Fruit fly (Drosophila melanogaster): ENCODE results near the gene AP-1-2beta.

Gene AP-1-2beta

DNA sequence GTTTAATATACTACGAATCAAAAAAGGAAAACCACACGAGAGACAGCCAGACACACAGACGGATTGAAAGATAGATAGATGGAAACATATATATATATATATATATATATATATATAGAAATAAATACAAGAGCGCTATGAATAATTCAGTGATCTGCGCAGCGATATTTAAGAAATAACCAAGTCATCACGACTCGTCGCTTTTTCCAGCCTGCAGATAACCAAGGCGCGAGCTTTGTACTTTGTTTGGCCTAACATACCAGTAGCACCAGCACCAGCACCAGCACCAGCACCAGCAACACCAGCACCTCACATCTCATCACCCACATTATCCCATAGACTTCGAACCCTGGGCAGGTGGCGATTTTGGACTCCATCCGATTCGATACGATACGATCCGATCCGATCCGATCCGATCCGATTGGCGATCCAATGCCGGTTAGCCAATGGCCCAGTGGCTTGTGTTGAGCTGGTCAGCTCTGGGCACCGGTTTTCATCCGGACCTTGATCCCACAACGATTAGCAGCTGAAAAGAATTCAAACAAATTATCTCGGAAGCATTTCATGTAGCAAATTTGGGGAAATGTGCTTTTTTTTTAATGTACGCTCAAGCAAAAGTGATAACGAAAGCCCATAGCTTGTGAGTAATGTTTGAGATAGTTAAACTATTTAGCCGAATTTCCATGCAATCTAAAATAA is 24.1 kb downstream of the AP-1-2beta start:
- TF ChIP-seq CG17801 (GFP tag; optimal IDR thresholded peaks at IDR 0.05; ENCODE audit: partially characterized antibody), result no peak

DNA sequence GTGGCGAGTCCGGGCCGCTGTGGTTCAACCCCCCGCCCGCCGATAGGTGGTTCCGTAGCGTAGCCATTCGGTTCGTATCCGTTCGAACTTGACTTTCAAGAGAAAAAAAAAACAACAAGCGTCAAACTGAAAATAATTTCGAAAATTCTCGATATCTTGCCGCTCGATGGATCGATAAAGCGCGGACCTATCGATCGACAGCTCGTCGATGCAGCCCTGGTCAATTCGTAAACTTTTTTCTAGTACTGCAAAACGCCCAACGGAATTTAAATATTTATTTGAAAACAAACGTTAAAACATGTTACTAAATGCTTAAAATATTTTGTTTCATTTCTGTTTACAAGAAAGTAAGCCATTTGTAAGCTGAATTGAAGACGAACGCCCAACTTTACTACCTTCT is 31.4 kb downstream of the AP-1-2beta start:
- no peak for TF ChIP-seq CG17801 (GFP tag; optimal IDR thresholded peaks at IDR 0.05; ENCODE audit: partially characterized antibody)

DNA sequence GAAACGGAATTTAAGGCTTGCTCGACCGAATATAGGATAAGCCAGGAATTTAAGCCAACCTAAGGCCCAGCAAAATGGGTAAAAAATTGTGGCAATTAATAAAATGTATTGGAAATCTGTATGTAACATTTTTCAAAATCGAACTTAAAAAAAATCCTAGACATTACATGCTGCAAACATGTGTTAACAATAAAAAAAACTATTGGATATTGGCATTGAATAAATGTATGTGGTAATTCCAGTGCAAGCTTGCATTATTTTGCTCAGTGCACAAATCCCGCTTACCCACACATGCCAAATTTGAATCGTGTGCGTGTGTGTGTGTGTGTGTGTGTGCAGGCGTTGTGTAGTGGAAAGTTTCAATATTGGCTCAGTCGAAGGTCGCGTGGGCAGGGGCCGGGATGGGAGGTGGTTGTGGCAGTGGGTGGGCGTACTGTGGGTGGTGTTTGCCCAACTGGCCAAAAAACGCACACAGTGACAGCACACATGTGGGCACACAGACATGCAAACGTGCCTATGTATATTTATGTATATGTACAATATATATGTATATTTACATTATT is 32.7 kb downstream of the AP-1-2beta start:
- no peak for TF ChIP-seq CG17801 (GFP tag; optimal IDR thresholded peaks at IDR 0.05; ENCODE audit: partially characterized antibody)

DNA sequence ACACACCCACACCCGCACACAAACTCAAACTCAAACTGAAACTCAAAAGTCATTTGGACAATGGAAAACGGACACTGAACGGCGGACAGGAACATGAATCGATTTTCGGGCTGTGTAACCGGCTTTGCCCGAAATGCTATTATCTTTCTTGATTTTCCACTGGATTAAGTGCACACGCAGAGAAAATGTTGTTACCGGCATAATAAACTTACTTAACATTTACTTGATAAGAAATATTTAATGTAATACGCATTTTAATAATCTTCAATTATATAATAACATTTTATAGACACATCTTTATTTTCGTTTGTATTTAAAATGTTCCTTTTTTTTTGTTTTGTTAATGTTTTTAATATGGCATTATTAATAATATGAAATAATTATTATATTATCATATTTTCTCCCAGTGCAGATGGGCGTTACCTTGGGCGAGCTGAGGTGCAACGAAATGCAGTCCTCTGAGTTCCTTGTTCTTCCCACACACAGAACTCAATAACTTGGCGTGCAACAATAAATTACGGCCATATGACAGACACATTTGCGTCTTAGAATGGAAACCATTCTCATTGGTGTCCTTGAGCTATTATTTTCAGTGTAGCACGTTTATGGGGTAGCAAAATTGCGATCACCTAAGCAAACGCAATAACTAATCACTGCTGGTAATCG is 34.2 kb downstream of the AP-1-2beta start, which contains the start of gene CG12702:
TSS of gene CG12702 (minus strand) at position 51 of the 666 bp plus-strand sequence.
- no peak for TF ChIP-seq CG17801 (GFP tag; optimal IDR thresholded peaks at IDR 0.05; ENCODE audit: partially characterized antibody)

DNA sequence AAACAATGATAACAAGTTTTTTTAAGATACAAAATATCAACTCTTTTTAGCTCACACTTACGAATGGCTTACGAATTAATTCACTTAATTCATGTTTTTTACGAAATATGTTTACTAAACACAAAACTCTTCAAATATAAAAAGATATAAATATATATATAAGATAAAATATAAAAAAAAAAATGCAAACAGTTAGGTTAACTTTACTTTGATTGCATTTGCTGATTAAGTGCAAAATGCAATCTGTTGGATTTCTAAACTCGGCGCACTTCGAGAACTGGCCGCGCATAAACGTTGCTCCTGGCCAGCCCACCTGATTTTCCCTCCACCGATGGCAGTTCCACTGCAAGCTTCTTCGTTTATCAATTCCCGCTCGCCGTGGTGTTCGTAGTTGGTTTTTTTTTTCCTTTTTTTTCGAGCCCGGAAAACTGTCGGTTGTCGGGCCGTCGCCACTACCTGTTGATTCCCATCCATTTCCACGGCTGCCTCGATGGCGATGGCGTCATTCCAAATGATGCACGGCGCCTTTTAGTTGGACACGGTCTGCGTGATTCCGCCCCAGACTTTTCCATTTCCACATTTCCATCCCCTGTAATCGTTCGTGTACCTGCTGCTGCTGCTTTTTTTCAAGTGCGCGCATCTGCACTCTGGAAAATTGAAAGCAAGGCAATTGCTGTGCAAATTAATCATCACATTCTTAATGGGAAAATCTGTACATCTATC is 34.8 kb downstream of the AP-1-2beta start:
- TF ChIP-seq CG17801 (GFP tag; optimal IDR thresholded peaks at IDR 0.05; ENCODE audit: partially characterized antibody), result no peak

DNA sequence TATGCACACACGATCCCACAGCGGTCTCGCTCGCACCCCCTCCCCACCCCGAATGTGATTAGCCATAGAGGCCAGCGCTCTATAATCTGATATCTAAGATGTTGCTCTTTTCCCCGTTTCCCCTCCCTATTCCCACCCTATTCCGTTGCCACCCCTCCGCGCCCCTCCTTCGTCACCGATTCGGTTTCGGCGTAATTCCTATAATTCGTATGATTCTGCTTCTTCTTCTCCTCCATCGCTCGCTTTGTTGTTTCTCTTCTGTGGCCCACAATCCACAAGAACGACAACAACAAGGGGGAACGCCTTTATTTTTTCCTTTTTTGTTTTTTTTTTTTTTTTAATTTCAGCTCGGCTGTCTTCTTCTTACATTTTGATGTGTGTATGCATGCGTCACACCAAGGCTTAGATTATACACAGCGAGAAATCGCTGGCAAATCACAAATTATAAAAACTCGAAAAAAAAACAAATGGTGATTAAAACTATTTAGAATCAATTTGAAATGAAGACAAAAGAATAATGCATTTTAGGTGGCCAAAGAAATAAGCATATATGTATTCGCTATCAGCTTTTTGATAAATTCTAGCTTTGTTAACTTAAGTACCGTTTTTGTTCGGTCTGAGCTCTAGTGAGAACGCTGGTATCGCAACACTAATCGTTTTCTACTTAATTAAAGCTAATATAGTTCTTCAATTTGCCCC is 39.2 kb downstream of the AP-1-2beta start:
- no peak for TF ChIP-seq CG17801 (GFP tag; optimal IDR thresholded peaks at IDR 0.05; ENCODE audit: partially characterized antibody)

DNA sequence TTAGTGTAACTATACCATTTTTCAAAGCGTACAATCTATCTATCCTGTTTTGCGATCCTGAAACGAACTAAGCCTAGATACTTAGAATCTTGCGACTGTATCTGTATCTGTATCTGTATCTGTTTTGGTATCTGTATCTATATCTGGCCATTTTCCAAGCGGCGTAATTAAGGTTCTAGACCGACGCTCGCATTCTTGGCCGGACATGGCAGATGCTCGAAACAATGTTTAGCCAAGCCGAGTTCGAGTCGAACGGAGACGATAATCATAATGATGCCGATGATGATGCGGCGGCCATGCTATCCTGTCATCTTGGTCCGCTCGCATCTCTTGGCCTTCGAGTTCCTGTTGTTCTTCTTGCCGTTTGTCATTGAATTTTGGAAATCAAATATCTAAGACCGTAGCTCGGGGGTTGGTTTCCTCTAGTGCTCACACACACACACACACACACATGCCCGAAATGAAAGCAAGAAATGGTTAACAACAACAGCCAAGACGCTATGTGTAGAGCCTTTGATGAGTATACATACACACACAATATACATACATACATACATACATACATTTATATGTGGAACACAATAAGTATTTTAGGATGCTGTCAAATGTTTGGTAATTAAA is 41.3 kb downstream of the AP-1-2beta start:
- no peak for TF ChIP-seq CG17801 (GFP tag; optimal IDR thresholded peaks at IDR 0.05; ENCODE audit: partially characterized antibody)

DNA sequence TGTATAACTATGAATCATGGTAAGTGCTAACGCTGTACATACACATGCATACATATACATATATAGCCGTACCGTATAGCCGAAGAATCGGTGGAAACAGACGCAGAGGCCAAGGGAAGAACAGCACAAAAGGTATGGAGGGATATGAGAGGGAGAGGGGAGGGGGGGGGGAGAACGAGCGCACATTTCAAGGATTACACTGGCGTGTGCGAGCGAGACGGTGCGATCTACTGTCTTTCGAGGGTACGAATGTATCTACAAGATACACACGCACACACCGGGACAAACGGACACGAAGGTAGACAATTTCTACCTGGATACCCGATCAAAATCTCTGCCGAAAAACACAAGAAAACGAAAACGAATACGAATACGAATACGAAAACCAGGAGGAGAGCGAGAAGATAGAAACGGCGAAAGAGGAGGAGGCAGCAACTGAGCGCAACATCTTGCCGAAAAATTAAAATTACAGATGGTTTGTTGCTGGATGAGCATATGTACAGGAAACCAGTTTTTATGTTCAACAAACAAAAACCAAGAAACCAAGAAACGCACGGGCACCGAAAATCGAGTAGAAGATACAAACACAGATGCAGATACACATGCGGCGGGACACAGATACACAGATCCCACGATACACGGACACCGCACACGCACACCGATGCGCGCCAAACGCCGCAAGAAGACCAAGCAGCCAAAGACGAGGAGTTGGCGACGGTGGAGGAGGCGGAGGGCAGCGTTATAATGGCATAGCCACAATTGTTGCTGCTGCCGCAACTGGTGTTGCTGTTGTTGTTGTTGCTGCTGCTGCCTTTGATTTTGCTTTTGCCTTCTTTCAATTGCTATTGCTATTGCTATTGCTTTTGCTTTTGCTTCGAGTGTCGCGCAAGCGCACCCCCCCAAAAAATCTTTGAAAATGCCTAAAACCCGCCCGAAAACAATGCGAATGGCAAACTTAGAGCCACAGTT is 43.2 kb downstream of the AP-1-2beta start:
- no peak for TF ChIP-seq CG17801 (GFP tag; optimal IDR thresholded peaks at IDR 0.05; ENCODE audit: partially characterized antibody)

DNA sequence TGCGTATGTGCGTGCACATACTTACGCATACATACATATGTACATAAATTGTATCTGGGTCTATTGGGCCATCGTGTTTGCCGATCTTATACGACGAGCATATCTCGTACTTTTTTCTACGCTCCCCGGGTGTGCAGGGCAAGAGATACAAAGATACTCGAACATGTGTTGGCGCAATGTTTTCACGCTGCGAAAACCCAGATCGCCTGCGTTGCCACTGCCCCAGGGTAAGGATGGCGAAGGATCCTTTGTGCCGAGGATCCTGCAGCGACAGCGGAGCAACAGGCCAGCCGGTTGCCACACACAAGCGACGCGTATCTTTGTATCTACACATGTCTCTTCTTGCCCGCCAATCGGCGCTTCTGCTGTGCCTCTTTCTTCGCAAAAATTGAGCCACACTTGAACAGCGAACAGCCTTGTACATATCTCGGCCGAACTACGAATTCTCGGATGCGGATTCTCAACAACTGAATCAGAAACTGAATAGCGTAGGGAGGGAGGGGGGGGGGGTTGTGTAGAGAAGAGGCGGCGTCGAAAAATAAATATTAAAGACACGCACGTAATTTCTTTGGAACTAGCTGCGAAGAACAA is 44.3 kb downstream of the AP-1-2beta start:
- no peak for TF ChIP-seq CG17801 (GFP tag; optimal IDR thresholded peaks at IDR 0.05; ENCODE audit: partially characterized antibody)

DNA sequence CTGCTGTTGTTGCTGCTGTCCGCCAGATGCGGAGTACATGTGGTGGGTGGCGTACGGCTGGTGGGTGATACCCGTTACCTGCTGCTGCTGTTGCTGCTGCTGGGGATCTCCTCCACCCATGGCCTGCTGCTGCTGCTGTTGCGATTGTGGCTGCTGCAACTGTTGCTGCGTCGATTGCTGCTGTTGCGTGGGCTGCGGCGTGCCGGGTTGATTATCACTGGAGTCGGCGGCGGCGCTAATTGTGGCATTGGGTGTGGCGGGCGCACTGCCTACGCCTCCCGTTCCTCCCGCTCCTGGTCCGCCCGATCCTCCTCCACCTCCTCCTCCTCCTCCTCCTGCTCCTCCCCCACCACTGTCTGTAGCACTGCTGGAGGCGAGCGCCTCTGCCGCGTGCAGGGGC is 51.1 kb downstream of the AP-1-2beta start:
- no peak for TF ChIP-seq CG17801 (GFP tag; optimal IDR thresholded peaks at IDR 0.05; ENCODE audit: partially characterized antibody)

DNA sequence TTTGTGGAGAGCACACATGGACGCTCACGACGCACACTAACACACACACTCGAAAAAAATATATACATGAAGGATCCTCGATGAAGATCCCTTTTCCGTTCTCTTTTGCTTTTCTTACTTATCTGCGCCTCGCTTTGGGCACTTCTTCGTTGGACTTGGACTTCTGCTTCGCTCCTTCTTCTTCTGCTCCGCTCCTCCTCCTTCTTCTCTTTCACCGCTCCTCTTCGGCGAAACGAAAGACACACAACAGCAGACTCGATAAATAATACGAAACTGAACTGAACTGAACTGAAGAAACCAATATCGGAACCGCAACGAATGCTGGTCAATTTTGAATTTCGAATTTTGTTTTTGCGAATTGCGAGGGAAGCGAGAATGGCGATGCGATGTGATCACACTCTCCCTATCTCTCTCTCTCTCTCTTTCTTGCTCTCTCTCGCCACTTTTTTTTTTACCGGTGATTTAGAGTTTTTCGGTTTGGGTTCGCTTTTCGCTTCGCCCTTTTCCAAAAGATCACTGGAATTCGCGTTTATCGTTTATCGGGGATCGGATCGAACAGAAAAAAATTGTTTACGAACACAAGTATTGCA is 52.0 kb downstream of the AP-1-2beta start:
- TF ChIP-seq CG17801 (GFP tag; optimal IDR thresholded peaks at IDR 0.05; ENCODE audit: partially characterized antibody), result no peak

DNA sequence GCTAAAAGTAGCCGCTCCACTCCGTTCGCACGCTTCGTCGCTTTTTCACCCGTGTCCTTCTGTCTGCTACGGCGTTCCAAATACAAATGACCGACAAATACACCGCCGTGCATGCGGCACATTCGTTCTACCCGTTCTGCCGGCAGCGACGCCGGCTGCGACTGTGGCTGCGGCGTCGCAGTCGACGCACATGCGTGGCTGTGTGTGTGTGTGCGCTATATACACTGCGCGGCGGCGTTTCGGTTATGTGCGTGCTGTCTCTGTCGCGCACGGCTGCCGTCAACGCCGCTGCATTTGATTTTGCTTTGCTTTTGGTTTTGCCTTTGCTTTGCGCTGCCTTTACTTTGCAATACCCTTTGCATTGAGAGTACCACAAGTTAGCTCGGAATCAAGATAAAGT is 52.7 kb downstream of the AP-1-2beta start, which contains the start of gene zld:
TSS of gene zld (minus strand) at position 92 of the 400 bp plus-strand sequence.
- no peak for TF ChIP-seq CG17801 (GFP tag; optimal IDR thresholded peaks at IDR 0.05; ENCODE audit: partially characterized antibody)
